Fruit fly (Drosophila melanogaster) whole organism, larva: ENCODE results near the gene CG7857.

ENCODE experiments used
- noc ChIP-seq: fragments of 200-800 bp; sonication (Bioruptor generic); optimal IDR thresholded peaks from 3 replicates; lab custom pipeline; 2019; ENCODE audit warnings: missing biosample characterization, mild to moderate bottlenecking, missing genetic modification characterization, moderate library complexity

The CG7857 gene

dm6 chr3L:15506174-15506926 lies 1.7 kb upstream of the CG7857 start:
- TF ChIP-seq noc (tag; lab: Kevin White, UChicago), result no peak

dm6 chr3L:15502256-15502655 lies 2.4 kb downstream of the CG7857 start:
- TF ChIP-seq noc (tag; lab: Kevin White, UChicago), result no peak

- TF ChIP-seq noc (tag; lab: Kevin White, UChicago), result peak; percentile 9
Observed at dm6 chr3L:15501646-15501972, 3.1 kb downstream of the CG7857 start.

- peak; percentile 12 for TF ChIP-seq noc (tag; lab: Kevin White, UChicago)
Observed at dm6 chr3L:15500813-15501645, 3.7 kb downstream of the CG7857 start, which contains the start of gene CG7272. Gene CG7272 (plus strand): TSS chr3L:15500938.

dm6 chr3L:15498745-15499144 lies 5.9 kb downstream of the CG7857 start, which contains the start of gene CG7275:
Gene CG7275 (plus strand): TSS chr3L:15498959.
- no peak for TF ChIP-seq noc (tag; lab: Kevin White, UChicago)

dm6 chr3L:15497902-15498301 lies 6.8 kb downstream of the CG7857 start, which contains the start of gene CG7276:
Gene CG7276 (plus strand): TSS chr3L:15498202.
- TF ChIP-seq noc (tag; lab: Kevin White, UChicago), result no peak

dm6 chr3L:15496274-15496673 lies 8.4 kb downstream of the CG7857 start, which contains the start of gene CG13455:
Gene CG13455 (plus strand): TSS chr3L:15496574.
- no peak for TF ChIP-seq noc (tag; lab: Kevin White, UChicago)

- TF ChIP-seq noc (tag; lab: Kevin White, UChicago), result no peak
Observed at dm6 chr3L:15495449-15495848, 9.2 kb downstream of the CG7857 start, which contains the start of gene CG12355. Gene CG12355 (minus strand): TSS chr3L:15495549.

- TF ChIP-seq noc (tag; lab: Kevin White, UChicago), result no peak
Observed at dm6 chr3L:15494599-15495271, 10.0 kb downstream of the CG7857 start.

- TF ChIP-seq noc (tag; lab: Kevin White, UChicago), result no peak
Observed at dm6 chr3L:15493886-15494598, 10.7 kb downstream of the CG7857 start.

dm6 chr3L:15485302-15485701 lies 19.4 kb downstream of the CG7857 start, which contains the start of gene Ran-like:
Gene Ran-like (minus strand): TSS chr3L:15485402.
- TF ChIP-seq noc (tag; lab: Kevin White, UChicago), result no peak

dm6 chr3L:15474010-15474409 lies 30.7 kb downstream of the CG7857 start, which contains the start of gene cocoon:
Gene cocoon (minus strand): TSS chr3L:15474110.
- no peak for TF ChIP-seq noc (tag; lab: Kevin White, UChicago)
